Worm (Caenorhabditis elegans) whole organism, L4 larva: Measurements from ENCODE around the gene F22B5.6.
A peak's percentile ranks its signal among the peaks of the same experiment; 100 is the strongest.

Source experiments
- F10B5.3 ChIP-seq: sonication (generic microtip); optimal IDR thresholded peaks from 2 replicates; lab custom pipeline; 2016; ENCODE audit warnings: mild to moderate bottlenecking, missing genetic modification characterization, missing compliant biosample characterization
- F49E8.2 ChIP-seq: sonication (generic microtip); optimal IDR thresholded peaks from 2 replicates; lab custom pipeline; 2016; ENCODE audit warnings: missing compliant biosample characterization, mild to moderate bottlenecking, missing genetic modification characterization, borderline replicate concordance
- T20F7.1 ChIP-seq: fragments of 200-800 bp; sonication (Bioruptor generic); optimal IDR thresholded peaks from 2 replicates; lab custom pipeline; 2018; ENCODE audit warnings: mild to moderate bottlenecking, missing genetic modification characterization, missing compliant biosample characterization
- T26A8.4 ChIP-seq: fragments of 200-800 bp; sonication (Bioruptor generic); IDR thresholded peaks from 2 replicates; pipeline ENCODE4 v1.3.6; 2022; ENCODE audit warnings: missing genetic modification characterization, missing compliant biosample characterization
- aha-1 ChIP-seq: fragments of 150-350 bp; peaks from one replicate; lab custom pipeline; 2014; ENCODE audit warnings: missing biosample characterization, missing genetic modification characterization
- ama-1 ChIP-seq: fragments of 150-350 bp; optimal IDR thresholded peaks from 2 replicates; lab custom pipeline; 2014; ENCODE audit warnings: inconsistent platforms, mixed read lengths
- cey-2 ChIP-seq: sonication (generic microtip); optimal IDR thresholded peaks from 3 replicates; lab custom pipeline; 2017; ENCODE audit warnings: missing genetic modification characterization, mild to moderate bottlenecking, missing compliant biosample characterization, antibody characterized with exemption, borderline replicate concordance; ENCODE audit not compliant: insufficient read depth
- daf-16 ChIP-seq, 3 experiments: sonication (generic microtip); optimal IDR thresholded peaks; 2 replicates each; lab custom pipeline; 2016 to 2017; ENCODE audit warnings: missing genetic modification characterization in 3 of 3, missing genetic modification reagents in 3 of 3, mild to moderate bottlenecking in 2 of 3, missing compliant biosample characterization in 2 of 3, missing biosample characterization in 1 of 3, moderate library complexity in 1 of 3
- daf-19 ChIP-seq: fragments of 200-800 bp; sonication (Bioruptor generic); conservative IDR thresholded peaks from 2 replicates; pipeline ENCODE4 v1.3.6; 2022; ENCODE audit warnings: missing genetic modification characterization, missing compliant biosample characterization
- dmd-6 ChIP-seq: fragments of 200-800 bp; sonication (Bioruptor generic); IDR thresholded peaks from 2 replicates; pipeline ENCODE4 v1.3.6; 2022; ENCODE audit warnings: missing genetic modification reagents, missing genetic modification characterization, missing compliant biosample characterization
- dpl-1 ChIP-seq: fragments of 150-350 bp; optimal IDR thresholded peaks from 2 replicates; lab custom pipeline; 2014; ENCODE audit warnings: missing biosample characterization, missing genetic modification reagents, missing genetic modification characterization
- dve-1 ChIP-seq: sonication (generic microtip); optimal IDR thresholded peaks from 2 replicates; lab custom pipeline; 2017; ENCODE audit warnings: antibody characterized with exemption, mild to moderate bottlenecking, missing genetic modification characterization, missing compliant biosample characterization; ENCODE audit not compliant: insufficient read depth
- egl-43 ChIP-seq: fragments of 200-800 bp; sonication (Bioruptor generic); IDR thresholded peaks from 2 replicates; pipeline ENCODE4 v1.3.6; 2022; ENCODE audit warnings: missing genetic modification reagents, missing genetic modification characterization, missing compliant biosample characterization
- fkh-10 ChIP-seq: fragments of 150-350 bp; optimal IDR thresholded peaks from 2 replicates; lab custom pipeline; 2014; ENCODE audit warnings: missing biosample characterization, missing genetic modification reagents, missing genetic modification characterization
- gei-8 ChIP-seq: fragments of 200-800 bp; sonication (Bioruptor generic); optimal IDR thresholded peaks from 2 replicates; lab custom pipeline; 2018; ENCODE audit warnings: mild to moderate bottlenecking, missing genetic modification characterization, missing compliant biosample characterization
- hif-1 ChIP-seq, 2 experiments: sonication (generic microtip); optimal IDR thresholded peaks; 2 replicates each; lab custom pipeline; 2016 to 2017; ENCODE audit warnings: missing compliant biosample characterization in 2 of 2, missing genetic modification characterization in 2 of 2, missing genetic modification reagents in 2 of 2, missing genotype in 2 of 2, mild to moderate bottlenecking in 1 of 2
- hlh-11 ChIP-seq: fragments of 200-800 bp; sonication (Bioruptor generic); optimal IDR thresholded peaks from 2 replicates; lab custom pipeline; 2018; ENCODE audit warnings: mild to moderate bottlenecking, missing genetic modification characterization, missing compliant biosample characterization
- hlh-30 ChIP-seq: sonication (generic microtip); optimal IDR thresholded peaks from 2 replicates; lab custom pipeline; 2017; ENCODE audit warnings: antibody characterized with exemption, mild to moderate bottlenecking, missing genetic modification characterization, missing compliant biosample characterization; ENCODE audit not compliant: insufficient read depth
- lim-7 ChIP-seq: fragments of 200-800 bp; sonication (Bioruptor generic); IDR thresholded peaks from 2 replicates; pipeline ENCODE4 v1.3.6; 2022; ENCODE audit warnings: missing genetic modification characterization, missing compliant biosample characterization
- lin-13 ChIP-seq: fragments of 150-350 bp; optimal IDR thresholded peaks from 2 replicates; lab custom pipeline; 2014; ENCODE audit warnings: missing biosample characterization, missing genetic modification reagents, missing genetic modification characterization
- lin-38 ChIP-seq: fragments of 200-800 bp; sonication (Bioruptor generic); IDR thresholded peaks from 2 replicates; pipeline ENCODE4 v1.3.6; 2022; ENCODE audit warnings: missing genetic modification reagents, missing genetic modification characterization, missing compliant biosample characterization
- lsy-2 ChIP-seq, 2 experiments: fragments of 150-350 bp in 1 of 2; sonication (generic microtip) in 1 of 2; optimal IDR thresholded peaks; 2 replicates each; lab custom pipeline; 2014 to 2017; ENCODE audit warnings: missing biosample characterization in 2 of 2, missing genetic modification characterization in 2 of 2
- mdl-1 ChIP-seq, 2 experiments: fragments of 150-350 bp in 1 of 2; sonication (generic microtip) in 1 of 2; optimal IDR thresholded peaks; 2 replicates each; lab custom pipeline; 2014 to 2017; ENCODE audit warnings: missing biosample characterization in 2 of 2, missing genetic modification characterization in 2 of 2
- mxl-3 ChIP-seq: fragments of 200-800 bp; sonication (Bioruptor generic); optimal IDR thresholded peaks from 2 replicates; lab custom pipeline; 2018; ENCODE audit warnings: mild to moderate bottlenecking, missing genetic modification characterization, missing compliant biosample characterization
- nhr-11 ChIP-seq: fragments of 150-350 bp; optimal IDR thresholded peaks from 2 replicates; lab custom pipeline; 2014; ENCODE audit warnings: missing biosample characterization, missing genetic modification characterization
- nhr-28 ChIP-seq: fragments of 150-350 bp; optimal IDR thresholded peaks from 2 replicates; lab custom pipeline; 2014; ENCODE audit warnings: missing biosample characterization, missing genetic modification characterization
- nhr-41 ChIP-seq: fragments of 200-800 bp; sonication (Bioruptor generic); IDR thresholded peaks from 2 replicates; pipeline ENCODE4 v1.3.6; 2022; ENCODE audit warnings: missing genetic modification reagents, missing genetic modification characterization, missing compliant biosample characterization
- nhr-42 ChIP-seq: fragments of 200-800 bp; sonication (Bioruptor generic); IDR thresholded peaks from 2 replicates; pipeline ENCODE4 v1.3.6; 2022; ENCODE audit warnings: missing genetic modification characterization, missing compliant biosample characterization
- nhr-77 ChIP-seq: fragments of 150-350 bp; optimal IDR thresholded peaks from 2 replicates; lab custom pipeline; 2014; ENCODE audit warnings: missing biosample characterization, missing genetic modification characterization
- pha-4 ChIP-seq, 2 experiments: fragments of 150-350 bp in 1 of 2; fragments of 200-800 bp in 1 of 2; sonication (Bioruptor generic) in 1 of 2; IDR thresholded peaks in 1 of 2; optimal IDR thresholded peaks in 1 of 2; 2 replicates each; pipeline versions ENCODE4 v1.3.6 to Lab custom; 2014 to 2022; ENCODE audit warnings: missing genetic modification characterization in 2 of 2, missing genetic modification reagents in 2 of 2, missing biosample characterization in 1 of 2, missing compliant biosample characterization in 1 of 2
- php-3 ChIP-seq: fragments of 200-800 bp; sonication (Bioruptor generic); IDR thresholded peaks from 2 replicates; pipeline ENCODE4 v1.3.6; 2022; ENCODE audit warnings: missing genetic modification reagents, missing genetic modification characterization, missing compliant biosample characterization
- pqm-1 ChIP-seq: sonication (generic microtip); optimal IDR thresholded peaks from 2 replicates; lab custom pipeline; 2017; ENCODE audit warnings: missing biosample characterization, missing genetic modification characterization
- saeg-2 ChIP-seq: fragments of 200-800 bp; sonication (Bioruptor generic); IDR thresholded peaks from 2 replicates; pipeline ENCODE4 v1.3.6; 2022; ENCODE audit warnings: missing genetic modification reagents, missing genetic modification characterization, missing compliant biosample characterization
- snpc-1.2 ChIP-seq: fragments of 200-800 bp; sonication (Bioruptor generic); IDR thresholded peaks from 2 replicates; pipeline ENCODE4 v1.3.6; 2022; ENCODE audit warnings: missing genetic modification reagents, missing genetic modification characterization, missing compliant biosample characterization
- tag-97 ChIP-seq: fragments of 200-800 bp; sonication (Bioruptor generic); IDR thresholded peaks from 2 replicates; pipeline ENCODE4 v1.3.6; 2022; ENCODE audit warnings: missing genetic modification characterization, missing compliant biosample characterization
- unc-62 ChIP-seq, 3 experiments: fragments of 150-350 bp in 1 of 3; sonication (generic microtip); optimal IDR thresholded peaks in 2 of 3; peaks in 1 of 3; 1 replicate in 1 of 3; 2 replicates in 2 of 3; lab custom pipeline; 2014 to 2017; ENCODE audit warnings: missing biosample characterization in 3 of 3, missing genetic modification characterization in 3 of 3, missing genetic modification reagents in 3 of 3, missing genotype in 1 of 3
- vab-7 ChIP-seq: fragments of 200-800 bp; sonication (Bioruptor generic); IDR thresholded peaks from 2 replicates; pipeline ENCODE4 v1.3.6; 2022; ENCODE audit warnings: missing genetic modification reagents, missing genetic modification characterization, missing compliant biosample characterization
- zfp-3 ChIP-seq: fragments of 200-800 bp; sonication (Bioruptor generic); conservative IDR thresholded peaks from 2 replicates; pipeline ENCODE4 v1.3.6; 2022; ENCODE audit warnings: missing genetic modification reagents, missing genetic modification characterization, missing compliant biosample characterization
- ztf-11 ChIP-seq: fragments of 150-350 bp; optimal IDR thresholded peaks from 2 replicates; lab custom pipeline; 2014; ENCODE audit warnings: missing biosample characterization, missing genetic modification characterization

The F22B5.6 gene

DNA sequence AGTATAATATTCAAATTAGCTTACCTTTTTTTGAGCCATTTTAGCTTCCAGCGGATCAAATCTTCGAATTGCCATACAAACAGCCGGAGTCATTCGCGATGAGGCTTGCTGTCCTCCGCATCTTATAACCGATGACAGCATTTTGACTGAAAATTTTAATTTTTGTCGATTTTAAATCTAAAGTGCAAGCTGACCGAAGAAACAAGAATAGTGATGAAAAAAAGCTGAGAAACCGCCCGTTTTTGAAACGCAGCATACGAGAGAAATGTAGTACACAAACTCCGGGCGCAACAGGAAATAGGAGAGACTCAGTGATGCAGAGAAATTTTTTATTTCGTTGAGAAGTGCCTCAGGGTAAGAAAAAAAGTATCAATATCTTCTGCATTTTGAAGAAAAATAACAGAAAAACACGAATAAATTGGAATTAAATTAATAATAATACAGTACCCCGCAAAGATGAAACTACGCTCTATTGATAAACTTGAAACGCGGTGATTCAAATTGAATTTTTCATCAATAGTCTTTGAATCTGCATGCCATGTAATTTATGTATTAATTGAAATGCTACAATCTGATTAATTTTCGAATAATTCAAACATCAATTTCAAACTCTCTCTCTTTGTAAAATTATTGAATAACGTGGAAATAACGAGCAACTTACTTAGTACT lies 27.3 kb upstream of the F22B5.6 start:
- no peak for TF ChIP-seq lin-13 (GFP tag; lab: Kevin White, UChicago)
- TF ChIP-seq mxl-3 (GFP tag; lab: Kevin White, UChicago): peak; percentile 14
- TF ChIP-seq pqm-1: peak; percentile 42
- no peak for TF ChIP-seq php-3 (GFP tag; lab: Robert Waterston, UW)
- TF ChIP-seq saeg-2 (GFP tag; lab: Robert Waterston, UW): no peak
- no peak for TF ChIP-seq daf-16 (GFP tag; optimal IDR thresholded peaks at IDR 0.05; lab: Kevin White, UChicago)
- TF ChIP-seq daf-16 (tag; optimal IDR thresholded peaks at IDR 0.05; lab: Kevin White, UChicago): peak; percentile 22
- TF ChIP-seq aha-1 (tag; lab: Kevin White, UChicago): peak; percentile 90
- peak; percentile 99 for TF ChIP-seq nhr-28 (tag; lab: Kevin White, UChicago)
- no peak for TF ChIP-seq tag-97
- peak; percentile 45 for TF ChIP-seq T20F7.1
- TF ChIP-seq fkh-10: no peak
- peak; percentile 23 for TF ChIP-seq dpl-1 (GFP tag; lab: Kevin White, UChicago)
- TF ChIP-seq nhr-41: no peak
- peak; percentile 47 for TF ChIP-seq hlh-11 (tag; lab: Kevin White, UChicago)
- TF ChIP-seq ztf-11 (tag; lab: Kevin White, UChicago): no peak
- no peak for TF ChIP-seq lim-7
- TF ChIP-seq dve-1 (tag; lab: Kevin White, UChicago): peak; percentile 9
- no peak for TF ChIP-seq hlh-30 (tag; lab: Kevin White, UChicago)
- no peak for TF ChIP-seq hif-1 (tag; optimal IDR thresholded peaks at IDR 0.05; lab: Kevin White, UChicago)
- TF ChIP-seq lin-38: peak; percentile 46
- TF ChIP-seq snpc-1.2 (GFP tag; lab: Robert Waterston, UW): 0 out of 2 replicates have a peak, but pooled peaks have one; percentile 34
- TF ChIP-seq gei-8 (GFP tag; lab: Kevin White, UChicago): no peak
- peak; percentile 26 for TF ChIP-seq ama-1
- peak; percentile 40 for TF ChIP-seq nhr-11 (tag; lab: Kevin White, UChicago)
- TF ChIP-seq lsy-2 (tag; optimal IDR thresholded peaks at IDR 0.05; lab: Kevin White, UChicago): peak in 1 of 2 experiments; percentile 82
- TF ChIP-seq nhr-77: peak; percentile 37
- TF ChIP-seq dmd-6 (GFP tag; lab: Robert Waterston, UW): peak; percentile 26; the same call in 1 of the 2 replicates
- no peak for TF ChIP-seq daf-19 (GFP tag; lab: Robert Waterston, UW)

DNA sequence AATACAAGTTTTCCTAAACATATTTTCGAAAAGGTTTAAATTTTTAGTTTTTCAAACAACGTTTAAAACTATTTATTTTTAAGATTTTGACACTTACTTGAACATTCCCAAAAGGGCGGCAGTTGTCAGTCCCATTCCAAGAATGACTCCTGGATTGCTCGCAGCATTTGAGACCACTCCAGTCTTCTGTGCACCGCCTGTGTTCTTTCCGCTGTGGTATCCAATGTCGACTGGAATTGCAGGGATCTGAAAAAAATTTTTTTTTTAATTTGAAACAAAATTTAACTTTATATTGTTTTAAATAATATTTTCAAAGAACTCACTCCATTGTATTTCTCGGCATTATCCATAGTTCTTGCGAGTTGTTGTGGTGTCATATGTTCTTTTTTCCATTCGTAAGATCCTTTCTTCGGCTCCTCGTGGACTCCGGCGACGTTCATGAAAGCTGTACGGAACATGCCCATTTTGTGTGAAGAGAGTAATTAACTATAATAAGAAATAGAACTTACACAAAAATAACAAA lies 25.8 kb upstream of the F22B5.6 start, which contains the start of gene M05D6.5:
Gene M05D6.5 (minus strand): TSS at position 473 of the 523 bp plus-strand sequence.
- peak; percentile 3; the same call in 1 of the 2 replicates for TF ChIP-seq vab-7 (GFP tag; lab: Robert Waterston, UW)
- TF ChIP-seq T26A8.4: no peak
- TF ChIP-seq mdl-1 (tag; optimal IDR thresholded peaks at IDR 0.05; lab: Kevin White, UChicago): no peak
- TF ChIP-seq zfp-3 (GFP tag; lab: Robert Waterston, UW): peak; percentile 57
- TF ChIP-seq egl-43 (GFP tag; lab: Robert Waterston, UW): no peak
- no peak for TF ChIP-seq F49E8.2 (tag; lab: Kevin White, UChicago)
- no peak for TF ChIP-seq cey-2
- TF ChIP-seq ama-1: peak; percentile 14
- no peak for TF ChIP-seq nhr-42 (GFP tag; lab: Robert Waterston, UW)
- no peak for TF ChIP-seq F10B5.3 (tag; lab: Kevin White, UChicago)
- TF ChIP-seq unc-62 (GFP tag; optimal IDR thresholded peaks at IDR 0.05 in 1 of 2; lab: Kevin White, UChicago): peak in 1 of 2 experiments; percentile 34
- TF ChIP-seq unc-62 (tag; optimal IDR thresholded peaks at IDR 0.05; lab: Kevin White, UChicago): no peak
- TF ChIP-seq pha-4 (GFP tag; IDR thresholded peaks at IDR 0.05; lab: Robert Waterston, UW): peak; percentile 23; the same call in 1 of the 2 replicates
- TF ChIP-seq pha-4 (tag; optimal IDR thresholded peaks at IDR 0.05; lab: Kevin White, UChicago): no peak
